Worm (Caenorhabditis elegans): ENCODE measurements around the gene spk-1.

Gene spk-1

ce11 chrIII:9455980-9456658, at the start of gene spk-1, which contains the start of gene rheb-1 (continued):
- TF ChIP-seq ztf-28 (GFP tag; IDR thresholded peaks at IDR 0.05) (0 out of 2 replicates have a peak, but pooled peaks have one; percentile 45), mes-4 (tag; optimal IDR thresholded peaks at IDR 0.05) (no peak), sptf-2 (GFP tag; optimal IDR thresholded peaks at IDR 0.05) (no peak), ekl-4 (GFP tag; IDR thresholded peaks at IDR 0.05) (peak; percentile 66; the same call in 1 of the 2 replicates), ZK185.1 (tag; optimal IDR thresholded peaks at IDR 0.05; ENCODE audit: poor library complexity, severe bottlenecking) (peak; percentile 84), tbp1 (GFP tag; optimal IDR thresholded peaks at IDR 0.05) (peak; percentile 70), dox-1 (GFP tag; IDR thresholded peaks at IDR 0.05) (peak; percentile 97), lag-1 (GFP tag; IDR thresholded peaks at IDR 0.05) (no peak), madf-3 (GFP tag; IDR thresholded peaks at IDR 0.05) (peak; percentile 81; the same call in 1 of the 2 replicates), madf-8 (GFP tag; conservative IDR thresholded peaks at IDR 0.05) (peak; percentile 56; the same call in 1 of the 2 replicates), nfya-1 (tag; optimal IDR thresholded peaks at IDR 0.05; ENCODE audit: borderline replicate concordance, insufficient read depth) (no peak), dpff-1 (tag; optimal IDR thresholded peaks at IDR 0.05) (no peak), egl-44 (GFP tag; IDR thresholded peaks at IDR 0.05) (peak; percentile 65; the same call in 1 of the 2 replicates), let-526 (GFP tag; IDR thresholded peaks at IDR 0.05) (peak; percentile 48; the same call in 1 of the 2 replicates), C06A6.2 (GFP tag; conservative IDR thresholded peaks at IDR 0.05) (peak; percentile 73), ceh-27 (GFP tag; optimal IDR thresholded peaks at IDR 0.05) (peak; percentile 86), lin-40 (tag; optimal IDR thresholded peaks at IDR 0.05) (peak; percentile 87), lir-1 (GFP tag; conservative IDR thresholded peaks at IDR 0.05) (peak; percentile 66; the same call in 1 of the 2 replicates), ets-4 (GFP tag; optimal IDR thresholded peaks at IDR 0.05) (peak; percentile 79), ceh-79 (tag; optimal IDR thresholded peaks at IDR 0.05) (no peak), ztf-6 (GFP tag; IDR thresholded peaks at IDR 0.05) (no peak), ceh-58 (GFP tag; IDR thresholded peaks at IDR 0.05) (no peak), B0336.3 (GFP tag; IDR thresholded peaks at IDR 0.05) (peak; percentile 87), nhr-80 (tag; optimal IDR thresholded peaks at IDR 0.05) (peak; percentile 94), pha-4 (tag; optimal IDR thresholded peaks at IDR 0.05) (peak; percentile 33), ztf-25 (GFP tag; IDR thresholded peaks at IDR 0.05) (no peak), nfya-2 (GFP tag; IDR thresholded peaks at IDR 0.05) (no peak), him-1 (tag; optimal IDR thresholded peaks at IDR 0.05) (no peak), B0019.2 (GFP tag; conservative IDR thresholded peaks at IDR 0.05) (0 out of 2 replicates have a peak, but pooled peaks have one; percentile 51), cebp-2 (GFP tag; IDR thresholded peaks at IDR 0.05) (no peak), snpc-1.1 (tag; optimal IDR thresholded peaks at IDR 0.05; ENCODE audit: insufficient read depth) (no peak), F23B12.7 (tag; optimal IDR thresholded peaks at IDR 0.05; ENCODE audit: insufficient read depth) (peak; percentile 82), madf-6 (GFP tag; IDR thresholded peaks at IDR 0.05) (peak; percentile 83)

- 0 out of 2 replicates have a peak, but pooled peaks have one; percentile 11 for TF ChIP-seq zfh-2 (GFP tag; conservative IDR thresholded peaks at IDR 0.05)
- peak; percentile 73 for TF ChIP-seq ztf-18 (tag; optimal IDR thresholded peaks at IDR 0.05)
- peak; percentile 55 for TF ChIP-seq lin-54 (GFP tag; optimal IDR thresholded peaks at IDR 0.05)
- peak; percentile 40; the same call in 1 of the 2 replicates for TF ChIP-seq egl-44 (GFP tag; IDR thresholded peaks at IDR 0.05)
- TF ChIP-seq Y53F4B.3 (GFP tag; IDR thresholded peaks at IDR 0.05), result peak; percentile 91
- peak; percentile 95 for TF ChIP-seq lin-26 (GFP tag; IDR thresholded peaks at IDR 0.05)
- peak; percentile 67; the same call in 1 of the 2 replicates for TF ChIP-seq lir-1 (GFP tag; conservative IDR thresholded peaks at IDR 0.05)
- TF ChIP-seq ztf-25 (GFP tag; IDR thresholded peaks at IDR 0.05), result peak; percentile 98
- TF ChIP-seq attf-3 (GFP tag; conservative IDR thresholded peaks at IDR 0.05), result peak; percentile 87
- peak; percentile 88 for TF ChIP-seq egrh-3 (GFP tag; IDR thresholded peaks at IDR 0.05)
- TF ChIP-seq Y95B8A.8 (GFP tag; IDR thresholded peaks at IDR 0.05), result peak; percentile 95
- peak; percentile 84 for TF ChIP-seq hsf-1 (GFP tag; IDR thresholded peaks at IDR 0.05)
- peak; percentile 97 for TF ChIP-seq ceh-100 (GFP tag; IDR thresholded peaks at IDR 0.05)
- TF ChIP-seq snpc-3.4 (tag; optimal IDR thresholded peaks at IDR 0.05), result peak; percentile 84
- peak; percentile 84 for TF ChIP-seq madf-3 (GFP tag; IDR thresholded peaks at IDR 0.05)
- TF ChIP-seq pbrm-1 (GFP tag; IDR thresholded peaks at IDR 0.05), result peak; percentile 98
- peak; percentile 91 for TF ChIP-seq snpc-1.1 (tag; optimal IDR thresholded peaks at IDR 0.05; ENCODE audit: insufficient read depth)
- TF ChIP-seq lsl-1 (GFP tag; optimal IDR thresholded peaks at IDR 0.05), result peak; percentile 74
Observed at ce11 chrIII:9408304-9408703, 48.1 kb upstream of the spk-1 start.
